Fruit fly (Drosophila melanogaster) whole organism, larva: Measurements from ENCODE around the gene mino.

Source experiments
- noc ChIP-seq: fragments of 200-800 bp; sonication (Bioruptor generic); optimal IDR thresholded peaks from 3 replicates; lab custom pipeline; 2019; ENCODE audit warnings: missing biosample characterization, mild to moderate bottlenecking, missing genetic modification characterization, moderate library complexity

The mino gene

dm6 chr3R:27925000-27925970, at the start of gene mino:
Gene mino, plus strand, starts transcription at chr3R:27925191.
- peak; percentile 69 for TF ChIP-seq noc (tag; lab: Kevin White, UChicago)

- no peak for TF ChIP-seq noc (tag; lab: Kevin White, UChicago)
These were observed 36.9 kb upstream of the mino start for dm6 chr3R:27888110-27888509.

dm6 chr3R:27905695-27906094, 19.3 kb upstream of the mino start, which contains the start of gene CG34353:
Gene CG34353, minus strand, starts transcription at chr3R:27905843.
- TF ChIP-seq noc (tag; lab: Kevin White, UChicago): no peak

- no peak for TF ChIP-seq noc (tag; lab: Kevin White, UChicago)
These were observed 12.8 kb upstream of the mino start, which contains the start of gene mil for dm6 chr3R:27912147-27912546. Gene mil, plus strand, starts transcription at chr3R:27912447.

- peak; percentile 58 for TF ChIP-seq noc (tag; lab: Kevin White, UChicago)
These were observed 8.5 kb upstream of the mino start, which contains the start of the genes CG5003 and mRpS22 for dm6 chr3R:27916355-27917019. Gene CG5003, minus strand, starts transcription at chr3R:27916516. Gene mRpS22, plus strand, starts transcription at chr3R:27916908.

dm6 chr3R:27919385-27919789, 5.6 kb upstream of the mino start, which contains the start of gene Boh1:
Gene Boh1, minus strand, starts transcription at chr3R:27919460.
- peak; percentile 38 for TF ChIP-seq noc (tag; lab: Kevin White, UChicago)

dm6 chr3R:27920883-27921282, 4.1 kb upstream of the mino start, which contains the start of gene CG12259:
Gene CG12259, minus strand, starts transcription at chr3R:27921089.
- no peak for TF ChIP-seq noc (tag; lab: Kevin White, UChicago)

- TF ChIP-seq noc (tag; lab: Kevin White, UChicago): no peak
These were observed 2.9 kb upstream of the mino start, which contains the start of gene BCAS2 for dm6 chr3R:27921982-27922672. Gene BCAS2, minus strand, starts transcription at chr3R:27922356.

dm6 chr3R:27922673-27923175, 2.3 kb upstream of the mino start, which contains the start of gene RpL4:
Gene RpL4, plus strand, starts transcription at chr3R:27922821.
- peak; percentile 44 for TF ChIP-seq noc (tag; lab: Kevin White, UChicago)

- TF ChIP-seq noc (tag; lab: Kevin White, UChicago): no peak
These were observed 1.1 kb downstream of the mino start for dm6 chr3R:27925971-27926533.

dm6 chr3R:27926738-27927215, 1.8 kb downstream of the mino start:
- TF ChIP-seq noc (tag; lab: Kevin White, UChicago): no peak

- TF ChIP-seq noc (tag; lab: Kevin White, UChicago): no peak
These were observed 3.1 kb downstream of the mino start, which contains the start of gene nenya for dm6 chr3R:27928140-27928539. Gene nenya, minus strand, starts transcription at chr3R:27928174.

- TF ChIP-seq noc (tag; lab: Kevin White, UChicago): no peak
These were observed 4.3 kb downstream of the mino start for dm6 chr3R:27928984-27929924.
